Fruit fly (Drosophila melanogaster): ENCODE data around the gene Myo61F.

The Myo61F gene

DNA sequence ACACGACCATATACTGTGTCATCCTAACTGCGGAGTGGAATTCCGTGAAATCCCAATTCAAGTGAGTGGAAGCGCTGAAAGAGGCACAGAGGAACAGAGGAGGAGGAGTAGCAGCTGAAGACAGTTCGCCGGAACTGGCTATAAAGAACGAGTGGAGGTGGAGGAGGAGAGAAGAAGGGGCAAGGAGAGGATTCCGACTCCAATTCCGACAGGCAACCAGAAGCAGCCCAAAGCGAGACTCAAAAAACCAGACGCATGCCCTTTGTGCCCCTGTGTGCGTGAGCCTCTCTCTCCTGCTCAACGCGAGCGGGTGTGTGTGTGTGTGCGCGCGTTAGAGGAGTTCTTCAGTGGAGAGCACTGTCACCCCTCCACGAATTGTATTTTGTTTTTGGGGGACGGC is 31.1 kb downstream of the Myo61F start:
- TF ChIP-seq psq (optimal IDR thresholded peaks at IDR 0.05) (no peak), CG8478 (optimal IDR thresholded peaks at IDR 0.05) (no peak), pan (optimal IDR thresholded peaks at IDR 0.05) (no peak), Dll (optimal IDR thresholded peaks at IDR 0.05) (no peak), EcR (GFP tag; optimal IDR thresholded peaks at IDR 0.05) (no peak), usp (GFP tag; optimal IDR thresholded peaks at IDR 0.05) (no peak)

- TF ChIP-seq Dll (optimal IDR thresholded peaks at IDR 0.05) (no peak), EcR (GFP tag; optimal IDR thresholded peaks at IDR 0.05) (no peak), usp (GFP tag; optimal IDR thresholded peaks at IDR 0.05) (no peak), psq (optimal IDR thresholded peaks at IDR 0.05) (peak; percentile 29), pan (optimal IDR thresholded peaks at IDR 0.05) (no peak), CG8478 (optimal IDR thresholded peaks at IDR 0.05) (no peak)
These were observed 32.0 kb downstream of the Myo61F start for dm6 chr3L:1349942-1350923.

DNA sequence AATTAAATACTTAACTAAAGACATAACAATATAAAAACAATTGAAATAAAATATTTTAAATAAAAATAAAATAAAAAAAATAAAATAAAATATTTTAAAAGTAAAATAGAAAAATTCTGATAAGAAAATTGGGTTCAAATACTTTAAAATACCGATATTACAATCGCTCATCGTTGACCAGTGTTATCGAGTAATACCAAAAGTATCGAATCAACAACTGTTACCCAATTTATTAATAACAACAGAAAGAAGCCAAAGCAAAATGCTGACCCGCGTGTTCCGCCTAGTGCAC is 32.6 kb downstream of the Myo61F start, which contains the start of gene CG9166:
CG9166 (plus strand) TSS at position 193 of the 292 bp plus-strand sequence.
- no peak for TF ChIP-seq EcR (GFP tag; optimal IDR thresholded peaks at IDR 0.05)
- no peak for TF ChIP-seq Dll (optimal IDR thresholded peaks at IDR 0.05)
- no peak for TF ChIP-seq pan (optimal IDR thresholded peaks at IDR 0.05)
- no peak for TF ChIP-seq CG8478 (optimal IDR thresholded peaks at IDR 0.05)
- TF ChIP-seq usp (GFP tag; optimal IDR thresholded peaks at IDR 0.05): no peak
- no peak for TF ChIP-seq psq (optimal IDR thresholded peaks at IDR 0.05)

- no peak for TF ChIP-seq usp (GFP tag; optimal IDR thresholded peaks at IDR 0.05)
- TF ChIP-seq CG8478 (optimal IDR thresholded peaks at IDR 0.05): no peak
- no peak for TF ChIP-seq EcR (GFP tag; optimal IDR thresholded peaks at IDR 0.05)
- TF ChIP-seq psq (optimal IDR thresholded peaks at IDR 0.05): no peak
- TF ChIP-seq Dll (optimal IDR thresholded peaks at IDR 0.05): no peak
- TF ChIP-seq pan (optimal IDR thresholded peaks at IDR 0.05): no peak
These were observed 33.8 kb downstream of the Myo61F start for dm6 chr3L:1352065-1352464.

DNA sequence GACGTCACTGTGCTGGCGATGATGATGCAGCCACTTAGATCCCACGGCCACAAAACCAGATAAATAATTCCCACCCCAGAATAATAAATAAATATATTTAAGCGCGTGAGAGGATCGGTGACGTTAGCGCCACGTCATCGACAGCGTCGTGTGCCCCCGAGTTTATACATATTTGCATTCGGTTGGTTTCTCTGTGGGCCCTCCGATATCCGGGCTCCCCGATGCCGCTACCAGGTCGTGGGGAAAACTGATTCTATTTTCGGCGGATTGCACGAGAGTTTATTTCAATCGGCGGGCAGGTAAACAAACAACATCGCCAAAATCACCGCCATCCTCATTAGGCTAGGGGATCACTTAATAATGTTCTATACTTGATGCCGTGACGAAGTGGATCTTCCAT is 35.9 kb downstream of the Myo61F start:
- no peak for TF ChIP-seq pan (optimal IDR thresholded peaks at IDR 0.05)
- no peak for TF ChIP-seq Dll (optimal IDR thresholded peaks at IDR 0.05)
- no peak for TF ChIP-seq CG8478 (optimal IDR thresholded peaks at IDR 0.05)
- TF ChIP-seq psq (optimal IDR thresholded peaks at IDR 0.05): no peak
- no peak for TF ChIP-seq usp (GFP tag; optimal IDR thresholded peaks at IDR 0.05)
- TF ChIP-seq EcR (GFP tag; optimal IDR thresholded peaks at IDR 0.05): no peak

DNA sequence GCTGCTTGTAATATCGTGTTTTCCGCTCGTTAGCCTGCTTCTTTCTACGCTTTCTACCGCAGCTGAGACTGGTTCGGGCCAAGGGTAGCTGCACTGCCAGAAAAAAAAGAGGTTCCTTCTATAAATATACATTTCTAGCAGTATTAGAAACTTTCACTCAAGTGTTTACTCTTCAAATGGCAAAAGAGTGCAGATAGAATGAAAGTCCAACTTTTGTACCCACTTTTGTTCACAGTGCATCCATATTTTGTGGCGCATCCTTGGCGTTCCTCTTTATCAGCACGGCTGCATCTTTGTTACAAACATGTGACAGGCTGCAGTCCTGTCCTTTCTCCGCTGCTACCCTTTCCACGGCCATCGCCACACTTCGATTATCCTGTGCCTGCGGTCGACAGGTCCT is 40.1 kb downstream of the Myo61F start:
- no peak for TF ChIP-seq CG8478 (optimal IDR thresholded peaks at IDR 0.05)
- TF ChIP-seq Dll (optimal IDR thresholded peaks at IDR 0.05): no peak
- no peak for TF ChIP-seq psq (optimal IDR thresholded peaks at IDR 0.05)
- no peak for TF ChIP-seq EcR (GFP tag; optimal IDR thresholded peaks at IDR 0.05)
- TF ChIP-seq usp (GFP tag; optimal IDR thresholded peaks at IDR 0.05): no peak
- no peak for TF ChIP-seq pan (optimal IDR thresholded peaks at IDR 0.05)

- TF ChIP-seq usp (GFP tag; optimal IDR thresholded peaks at IDR 0.05): no peak
- TF ChIP-seq pan (optimal IDR thresholded peaks at IDR 0.05): no peak
- TF ChIP-seq Dll (optimal IDR thresholded peaks at IDR 0.05): no peak
- TF ChIP-seq CG8478 (optimal IDR thresholded peaks at IDR 0.05): no peak
- no peak for TF ChIP-seq psq (optimal IDR thresholded peaks at IDR 0.05)
- TF ChIP-seq EcR (GFP tag; optimal IDR thresholded peaks at IDR 0.05): no peak
These were observed 46.1 kb downstream of the Myo61F start for dm6 chr3L:1364368-1364767.

DNA sequence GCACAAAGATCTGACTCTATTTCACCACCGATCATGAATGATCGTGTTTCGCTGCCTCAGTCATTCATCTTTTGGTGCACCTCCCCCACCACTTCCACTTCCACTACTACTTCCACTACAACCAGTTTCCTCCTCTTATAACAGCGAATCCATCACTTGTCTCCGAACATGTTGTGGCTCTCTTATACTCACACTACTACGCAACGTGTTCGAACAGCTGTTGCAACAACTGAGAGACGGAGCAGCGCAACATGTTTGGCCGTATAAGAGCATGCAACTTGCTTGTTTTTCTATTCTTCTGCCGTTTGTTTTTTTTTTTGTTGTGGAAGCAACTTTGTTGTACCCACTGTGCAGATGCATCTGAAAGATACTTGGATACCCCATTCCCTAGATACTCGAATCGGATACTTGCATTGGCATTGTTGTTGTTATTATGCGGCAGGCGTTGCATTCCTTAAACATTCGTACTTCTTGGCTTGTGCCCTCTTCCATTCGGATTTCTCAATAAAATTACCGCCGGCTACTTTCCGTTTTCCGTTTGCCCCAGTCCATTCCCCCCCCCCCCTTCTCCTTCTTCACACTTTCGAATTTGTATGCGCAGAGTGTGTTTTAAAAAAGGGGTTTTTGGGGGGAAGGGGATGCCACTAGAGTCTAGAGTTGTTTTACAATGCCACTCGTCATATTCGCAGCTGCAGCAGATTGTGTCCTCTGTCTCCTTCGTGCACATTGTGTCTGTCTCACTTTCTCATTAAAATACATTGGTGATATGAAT is 48.8 kb downstream of the Myo61F start:
- TF ChIP-seq usp (GFP tag; optimal IDR thresholded peaks at IDR 0.05) (no peak), psq (optimal IDR thresholded peaks at IDR 0.05) (no peak)

DNA sequence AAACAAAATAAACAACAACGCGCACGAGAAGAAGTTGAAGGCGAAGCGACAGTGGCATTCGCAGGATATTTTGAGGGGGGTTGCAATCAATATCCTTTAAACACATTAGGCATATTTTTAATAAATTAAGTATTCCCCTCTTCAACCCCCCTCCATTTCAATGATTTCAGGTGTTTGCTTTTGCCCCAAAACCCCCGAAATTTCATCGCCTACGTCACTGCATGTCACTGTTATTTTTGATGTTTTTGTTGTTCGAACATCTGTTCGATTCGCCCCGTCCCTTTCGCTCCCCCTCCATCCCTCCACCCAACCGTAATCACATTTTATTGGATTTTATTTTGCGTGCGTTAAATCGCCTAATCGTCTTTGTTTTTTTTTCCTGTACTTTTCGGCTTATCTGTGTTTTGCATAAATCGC is 49.9 kb downstream of the Myo61F start:
- no peak for TF ChIP-seq pan (optimal IDR thresholded peaks at IDR 0.05)
- TF ChIP-seq psq (optimal IDR thresholded peaks at IDR 0.05): no peak
- no peak for TF ChIP-seq CG8478 (optimal IDR thresholded peaks at IDR 0.05)
- no peak for TF ChIP-seq EcR (GFP tag; optimal IDR thresholded peaks at IDR 0.05)
- no peak for TF ChIP-seq Dll (optimal IDR thresholded peaks at IDR 0.05)
- TF ChIP-seq usp (GFP tag; optimal IDR thresholded peaks at IDR 0.05): no peak

DNA sequence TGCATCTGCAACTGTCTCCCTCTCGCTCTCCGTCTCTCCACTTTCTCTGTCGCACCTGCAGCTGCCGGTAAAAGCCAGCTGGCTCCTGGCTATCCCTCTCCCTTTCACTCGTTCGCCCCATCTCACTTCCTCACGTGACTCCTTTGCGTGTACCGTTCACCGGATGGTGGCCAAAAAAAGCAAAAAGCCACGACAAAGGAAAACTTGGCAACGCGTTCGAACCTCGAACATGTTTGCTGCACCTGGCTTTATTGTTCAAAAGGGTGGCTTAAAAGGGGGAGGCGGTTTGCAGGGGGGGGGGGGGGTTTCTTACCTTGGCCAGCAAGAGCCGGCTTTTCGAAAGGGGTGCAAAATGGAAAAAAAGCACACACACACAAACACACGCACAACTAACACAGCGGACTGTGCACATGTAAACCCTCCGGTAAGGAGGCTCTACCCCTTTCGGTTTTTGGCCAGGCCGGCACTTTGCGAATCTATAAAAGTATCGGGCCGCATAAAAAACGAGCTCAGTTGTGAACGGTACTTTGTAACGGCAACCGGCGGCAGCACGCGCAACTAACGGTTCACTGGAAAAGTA is 51.9 kb downstream of the Myo61F start, which contains the start of gene ru:
ru (plus strand) TSS at position 530 of the 580 bp plus-strand sequence.
- TF ChIP-seq CG8478 (optimal IDR thresholded peaks at IDR 0.05): no peak

- TF ChIP-seq Dll (optimal IDR thresholded peaks at IDR 0.05): no peak
- TF ChIP-seq pan (optimal IDR thresholded peaks at IDR 0.05): no peak
- no peak for TF ChIP-seq CG8478 (optimal IDR thresholded peaks at IDR 0.05)
- TF ChIP-seq psq (optimal IDR thresholded peaks at IDR 0.05): no peak
- no peak for TF ChIP-seq usp (GFP tag; optimal IDR thresholded peaks at IDR 0.05)
- no peak for TF ChIP-seq EcR (GFP tag; optimal IDR thresholded peaks at IDR 0.05)
These were observed 52.7 kb downstream of the Myo61F start for dm6 chr3L:1370939-1371338.
